Worm (Caenorhabditis elegans) whole organism, L4 larva: Measurements from ENCODE around the gene his-74.

Source experiments
- ceh-28 ChIP-seq: fragments of 150-350 bp; optimal IDR thresholded peaks from 2 replicates; lab custom pipeline; 2014; ENCODE audit warnings: missing biosample characterization, missing genetic modification reagents, missing genetic modification characterization
- fkh-10 ChIP-seq: fragments of 150-350 bp; optimal IDR thresholded peaks from 2 replicates; lab custom pipeline; 2014; ENCODE audit warnings: missing biosample characterization, missing genetic modification reagents, missing genetic modification characterization
- mdt-29 ChIP-seq: fragments of 200-800 bp; sonication (Bioruptor generic); IDR thresholded peaks from 2 replicates; pipeline ENCODE4 v1.3.6; 2022; ENCODE audit warnings: missing genetic modification reagents, missing genetic modification characterization, missing compliant biosample characterization
- mep-1 ChIP-seq: fragments of 150-350 bp; sonication (generic microtip); optimal IDR thresholded peaks from 3 replicates; lab custom pipeline; 2014; ENCODE audit warnings: missing biosample characterization, missing genetic modification characterization
- nhr-25 ChIP-seq: sonication (generic microtip); optimal IDR thresholded peaks from 2 replicates; lab custom pipeline; 2017; ENCODE audit warnings: missing genetic modification characterization, mild to moderate bottlenecking, missing compliant biosample characterization, antibody characterized with exemption, moderate library complexity, borderline replicate concordance; ENCODE audit not compliant: insufficient read depth
- nhr-77 ChIP-seq: fragments of 150-350 bp; optimal IDR thresholded peaks from 2 replicates; lab custom pipeline; 2014; ENCODE audit warnings: missing biosample characterization, missing genetic modification characterization
- pha-4 ChIP-seq, 2 experiments: fragments of 150-350 bp in 1 of 2; fragments of 200-800 bp in 1 of 2; sonication (Bioruptor generic) in 1 of 2; IDR thresholded peaks in 1 of 2; optimal IDR thresholded peaks in 1 of 2; 2 replicates each; pipeline versions ENCODE4 v1.3.6 to Lab custom; 2014 to 2022; ENCODE audit warnings: missing genetic modification characterization in 2 of 2, missing genetic modification reagents in 2 of 2, missing biosample characterization in 1 of 2, missing compliant biosample characterization in 1 of 2
- tra-1 ChIP-seq: fragments of 200-800 bp; sonication (Bioruptor generic); IDR thresholded peaks from 2 replicates; pipeline ENCODE4 v1.3.6; 2022; ENCODE audit warnings: missing genetic modification reagents, missing genetic modification characterization, missing compliant biosample characterization
- unc-62 ChIP-seq, 3 experiments: fragments of 150-350 bp in 1 of 3; sonication (generic microtip); optimal IDR thresholded peaks in 2 of 3; peaks in 1 of 3; 1 replicate in 1 of 3; 2 replicates in 2 of 3; lab custom pipeline; 2014 to 2017; ENCODE audit warnings: missing biosample characterization in 3 of 3, missing genetic modification characterization in 3 of 3, missing genetic modification reagents in 3 of 3, missing genotype in 1 of 3
- zag-1 ChIP-seq: fragments of 150-350 bp; optimal IDR thresholded peaks from 2 replicates; lab custom pipeline; 2014; ENCODE audit warnings: missing biosample characterization, missing genetic modification characterization

ce11 chrV:12697364-12697901 is 37.3 kb upstream of the his-74 start, which contains the start of gene istr-1:
- TF ChIP-seq mep-1 (tag; lab: Kevin White, UChicago) (no peak), mdt-29 (GFP tag; lab: Robert Waterston, UW) (no peak), tra-1 (GFP tag; lab: Robert Waterston, UW) (no peak), nhr-77 (tag; lab: Kevin White, UChicago) (no peak), zag-1 (tag; lab: Kevin White, UChicago) (no peak), ceh-28 (no peak), pha-4 (GFP tag; IDR thresholded peaks at IDR 0.05; lab: Robert Waterston, UW) (no peak), pha-4 (tag; optimal IDR thresholded peaks at IDR 0.05; lab: Kevin White, UChicago) (no peak), unc-62 (GFP tag; optimal IDR thresholded peaks at IDR 0.05 in 1 of 2; lab: Kevin White, UChicago) (no peak), unc-62 (tag; optimal IDR thresholded peaks at IDR 0.05; lab: Kevin White, UChicago) (no peak), fkh-10 (GFP tag; lab: Kevin White, UChicago) (no peak), nhr-25 (tag; lab: Kevin White, UChicago) (no peak)
